Worm (Caenorhabditis elegans) whole organism, L3 larva: Measurements from ENCODE around the gene C29A12.1.

Source experiments
- elt-1 ChIP-seq: fragments of 150-350 bp; optimal IDR thresholded peaks from 2 replicates; lab custom pipeline; 2014; ENCODE audit warnings: missing biosample characterization, missing genetic modification characterization
- tbx-2 ChIP-seq: sonication (generic microtip); optimal IDR thresholded peaks from 2 replicates; lab custom pipeline; 2016; ENCODE audit warnings: mild to moderate bottlenecking, missing genetic modification characterization, missing compliant biosample characterization

DNA sequence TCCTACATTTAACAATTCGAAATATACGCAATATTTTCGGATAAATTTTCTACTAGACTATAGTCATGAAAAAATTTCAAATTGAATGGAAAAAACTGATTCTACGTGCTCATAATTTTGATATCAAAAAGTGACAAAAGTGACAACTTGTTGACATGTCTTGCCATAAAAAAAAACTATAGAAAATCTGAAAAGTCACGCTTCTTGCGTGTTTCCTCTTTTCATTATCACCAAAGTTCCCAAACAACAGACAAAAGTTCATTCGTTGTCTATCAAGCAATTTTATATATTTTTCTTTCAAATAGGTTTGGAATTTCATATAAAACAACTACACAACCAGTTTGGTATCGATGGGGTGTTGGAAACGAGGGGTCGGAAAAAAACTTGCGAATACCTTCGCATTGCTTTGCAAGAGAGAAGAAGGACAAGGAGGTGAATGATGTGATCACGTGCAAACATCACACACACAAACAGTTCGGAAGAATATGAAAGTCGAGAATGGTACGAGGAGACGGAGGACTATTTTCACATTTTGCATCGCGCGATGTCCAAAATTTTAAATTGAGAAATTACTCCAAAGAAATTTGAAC lies 45.9 kb upstream of the C29A12.1 start:
- no peak for TF ChIP-seq tbx-2 (tag; lab: Kevin White, UChicago)
- no peak for TF ChIP-seq elt-1
